Worm (Caenorhabditis elegans) whole organism, L4/young adult: ENCODE data around the gene C14C10.1.

Source experiments
- dao-5 ChIP-seq: sonication (generic microtip); optimal IDR thresholded peaks from 2 replicates; lab custom pipeline; 2016; ENCODE audit warnings: missing genotype, missing genetic modification characterization, moderate library complexity, missing compliant biosample characterization
- him-1 ChIP-seq: sonication (generic microtip); optimal IDR thresholded peaks from 2 replicates; lab custom pipeline; 2016; ENCODE audit warnings: missing genotype, missing genetic modification reagents, missing genetic modification characterization, missing compliant biosample characterization

DNA sequence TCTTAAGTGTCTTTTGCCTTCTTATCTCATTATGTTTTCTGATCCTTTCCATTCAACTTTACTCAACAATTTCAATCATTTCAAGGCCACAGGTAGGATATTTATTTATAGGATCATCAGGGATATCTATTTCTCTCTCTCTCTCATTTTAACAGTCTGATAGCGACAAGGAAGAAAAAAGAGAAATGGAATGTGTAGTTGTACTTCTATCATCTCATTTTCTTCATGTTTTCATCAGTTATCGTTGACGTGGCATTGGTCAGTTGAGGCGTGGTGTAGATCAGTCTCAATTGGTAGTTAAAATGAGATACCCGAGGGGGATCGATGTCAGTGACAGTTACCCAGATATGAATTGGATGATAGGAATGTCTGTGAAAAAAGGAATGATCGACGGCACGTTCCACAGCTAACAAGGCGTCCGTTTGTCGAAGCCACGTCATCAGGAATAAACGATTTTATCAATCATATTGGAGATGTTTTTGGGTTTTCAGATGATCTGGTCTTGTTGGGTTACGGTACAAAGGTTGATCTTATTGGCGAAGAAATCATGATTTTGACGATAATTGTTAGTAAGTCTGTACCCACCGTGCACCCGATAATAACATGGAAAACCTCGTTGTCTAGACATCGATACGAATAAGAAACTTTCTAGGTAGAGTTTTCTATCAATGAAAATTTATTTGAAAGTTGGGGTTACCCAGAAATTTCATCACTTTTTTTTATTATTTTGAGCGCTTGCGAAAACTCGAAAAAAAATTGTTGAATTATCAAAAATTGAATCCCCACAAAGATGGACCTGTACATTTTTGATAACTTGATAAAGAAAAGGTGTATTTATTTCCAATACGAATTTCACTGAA, 33.7 kb upstream of the C14C10.1 start:
- no peak for TF ChIP-seq dao-5 (tag; lab: Kevin White, UChicago)
- TF ChIP-seq him-1 (tag; lab: Kevin White, UChicago) = no peak
